Worm (Caenorhabditis elegans): ENCODE results near the gene F08F3.6.
"Not testable (repeated sequence)": the region's sequence is repeated elsewhere in the genome, so short reads cannot be mapped to it uniquely, and the experiment has no call there.

Gene F08F3.6

ce11 chrV:5419915-5420314 lies at the start of gene F08F3.6:
Gene F08F3.6, minus strand, starts transcription at chrV:5420067.
- TF ChIP-seq dao-5 (tag; optimal IDR thresholded peaks at IDR 0.05) (no peak), him-1 (tag; optimal IDR thresholded peaks at IDR 0.05) (no peak), W03F9.2 (tag; optimal IDR thresholded peaks at IDR 0.05) (no peak)

DNA sequence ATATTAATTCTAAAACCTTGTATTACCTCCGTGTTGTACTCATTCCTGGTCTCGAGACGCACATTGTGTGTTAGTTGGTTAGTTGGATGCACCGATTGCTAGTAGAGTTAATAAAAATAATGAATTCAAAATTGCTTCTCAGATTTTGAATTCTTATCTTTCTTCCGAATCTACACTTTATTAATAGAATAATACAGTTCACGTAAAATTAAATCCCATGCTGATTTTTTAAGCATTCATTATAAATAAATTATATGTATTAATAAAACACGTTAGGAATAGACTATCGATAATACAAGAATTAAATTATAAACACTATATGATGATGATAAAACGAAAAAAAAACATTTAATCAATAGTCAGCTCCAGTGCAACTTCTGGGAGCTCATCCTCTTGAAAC lies 48.6 kb upstream of the F08F3.6 start, which contains the start of gene ZC317.6:
TSS of gene ZC317.6 (minus strand) at position 101 of the 400 bp plus-strand sequence.
- not testable (repeated sequence) for TF ChIP-seq him-1, W03F9.2, dao-5 (tag; optimal IDR thresholded peaks at IDR 0.05)

DNA sequence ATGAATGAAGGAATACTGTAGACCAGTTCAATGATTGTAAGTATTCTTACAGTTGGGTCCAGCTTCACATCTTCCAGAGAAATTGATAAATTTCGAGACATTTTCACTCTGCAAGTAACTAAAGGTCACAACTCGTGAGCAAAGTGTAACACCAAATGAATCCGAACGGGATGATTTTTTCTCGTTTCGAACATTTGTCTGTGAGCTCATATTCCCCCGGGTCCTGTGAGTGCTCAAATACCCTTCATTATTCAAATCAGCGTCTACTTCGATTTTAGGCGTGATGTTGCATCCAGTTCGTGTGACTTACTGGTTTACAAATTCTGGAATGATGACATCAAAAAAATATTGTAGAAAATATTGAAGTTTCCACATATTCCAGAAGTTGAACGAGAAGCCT lies 45.5 kb upstream of the F08F3.6 start, which contains the start of gene srg-68:
TSS of gene srg-68 (minus strand) at position 101 of the 400 bp plus-strand sequence.
- TF ChIP-seq him-1 (tag; optimal IDR thresholded peaks at IDR 0.05): no peak
- TF ChIP-seq dao-5 (tag; optimal IDR thresholded peaks at IDR 0.05): no peak
- no peak for TF ChIP-seq W03F9.2 (tag; optimal IDR thresholded peaks at IDR 0.05)

ce11 chrV:5462894-5463293 lies 43.0 kb upstream of the F08F3.6 start, which contains the start of gene srg-67:
Gene srg-67, minus strand, starts transcription at chrV:5462994.
- TF ChIP-seq him-1 (tag; optimal IDR thresholded peaks at IDR 0.05): no peak
- TF ChIP-seq W03F9.2 (tag; optimal IDR thresholded peaks at IDR 0.05): no peak
- TF ChIP-seq dao-5 (tag; optimal IDR thresholded peaks at IDR 0.05): no peak

DNA sequence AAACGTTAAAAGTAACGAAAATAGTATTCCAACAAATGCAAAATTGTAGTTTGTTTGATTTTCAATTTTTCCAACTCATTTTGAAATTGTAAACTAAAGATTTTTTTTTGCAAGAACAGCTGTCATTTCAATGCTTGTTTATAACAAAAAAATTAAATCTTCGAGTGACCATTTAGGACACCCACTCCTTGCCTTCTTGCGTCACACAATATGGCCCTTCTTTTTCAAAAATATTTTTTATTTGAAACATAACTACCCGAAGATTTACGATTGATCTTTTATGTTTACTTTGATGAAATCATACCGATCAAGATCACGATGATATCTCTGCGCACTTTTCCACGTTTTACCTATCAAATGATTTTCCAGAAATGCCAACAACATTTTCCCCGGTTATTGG lies 39.9 kb upstream of the F08F3.6 start, which contains the start of gene ZC317.2:
TSS of gene ZC317.2 (plus strand) at position 301 of the 400 bp plus-strand sequence.
- TF ChIP-seq W03F9.2 (tag; optimal IDR thresholded peaks at IDR 0.05): no peak
- TF ChIP-seq him-1 (tag; optimal IDR thresholded peaks at IDR 0.05): no peak
- no peak for TF ChIP-seq dao-5 (tag; optimal IDR thresholded peaks at IDR 0.05)

DNA sequence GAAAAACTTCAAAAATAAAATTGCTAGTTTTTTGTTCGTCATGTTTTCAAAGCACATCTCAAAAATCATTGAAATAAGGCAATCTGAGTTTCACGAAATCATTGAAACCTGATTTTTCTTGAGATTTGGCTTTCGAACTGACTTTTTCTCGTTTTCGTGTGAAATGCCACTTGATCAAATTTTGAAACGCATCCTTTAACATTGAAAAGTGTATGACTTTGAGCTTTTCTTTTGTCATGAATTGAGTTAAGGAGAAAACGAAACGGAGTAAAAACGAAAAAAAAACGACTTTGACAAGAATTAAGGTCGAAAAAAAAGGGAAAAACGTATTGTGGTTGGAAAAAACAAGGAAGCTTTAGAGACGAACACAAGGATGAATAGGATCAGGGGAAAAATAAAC lies 35.1 kb upstream of the F08F3.6 start:
- TF ChIP-seq him-1 (tag; optimal IDR thresholded peaks at IDR 0.05): no peak
- no peak for TF ChIP-seq W03F9.2 (tag; optimal IDR thresholded peaks at IDR 0.05)
- TF ChIP-seq dao-5 (tag; optimal IDR thresholded peaks at IDR 0.05): no peak

DNA sequence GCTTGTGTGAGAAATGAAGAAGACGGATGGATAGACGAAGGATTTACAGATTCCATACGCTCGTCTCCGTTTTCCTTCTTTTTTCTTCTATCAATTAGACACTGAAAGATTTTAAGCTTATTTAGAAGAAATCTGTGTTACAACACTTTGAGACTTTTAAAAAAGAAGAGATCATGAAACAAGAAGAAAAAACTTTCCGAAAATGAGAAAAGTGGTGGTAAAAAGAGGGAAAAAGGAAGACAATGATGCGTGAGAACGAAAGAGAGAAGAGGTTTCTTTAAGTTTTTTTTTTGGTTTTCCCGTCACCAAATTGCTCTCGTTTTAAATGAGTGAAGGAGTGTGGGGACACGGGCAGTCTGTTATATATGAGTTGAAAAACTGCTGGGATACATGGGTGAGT lies 33.7 kb upstream of the F08F3.6 start, which contains the start of gene glc-3:
TSS of gene glc-3 (minus strand) at position 101 of the 400 bp plus-strand sequence.
- no peak for TF ChIP-seq dao-5 (tag; optimal IDR thresholded peaks at IDR 0.05)
- TF ChIP-seq W03F9.2 (tag; optimal IDR thresholded peaks at IDR 0.05): no peak
- TF ChIP-seq him-1 (tag; optimal IDR thresholded peaks at IDR 0.05): no peak

DNA sequence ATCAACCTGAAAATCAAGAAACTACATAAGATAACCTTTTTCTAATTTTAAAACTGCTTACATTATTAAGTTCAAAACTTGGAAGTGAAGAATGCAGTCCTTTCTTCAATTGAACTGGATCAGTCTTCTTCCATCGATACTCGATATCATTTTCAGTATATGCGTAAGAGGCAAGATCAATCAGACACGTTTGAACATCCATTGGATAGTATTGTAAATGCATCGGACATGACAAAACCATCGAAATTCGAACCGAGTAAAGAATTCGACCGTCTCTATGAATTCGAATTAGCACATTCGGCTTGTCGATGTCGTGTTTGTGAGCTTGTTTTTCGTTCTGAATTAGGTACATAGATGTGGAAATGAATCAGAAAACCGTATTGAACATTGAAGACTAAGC lies 30.9 kb upstream of the F08F3.6 start:
- TF ChIP-seq W03F9.2 (tag; optimal IDR thresholded peaks at IDR 0.05): no peak
- TF ChIP-seq dao-5 (tag; optimal IDR thresholded peaks at IDR 0.05): no peak
- no peak for TF ChIP-seq him-1 (tag; optimal IDR thresholded peaks at IDR 0.05)

- TF ChIP-seq him-1 (tag; optimal IDR thresholded peaks at IDR 0.05) (no peak), dao-5 (tag; optimal IDR thresholded peaks at IDR 0.05) (no peak), W03F9.2 (tag; optimal IDR thresholded peaks at IDR 0.05) (no peak)
These were observed 27.2 kb upstream of the F08F3.6 start for ce11 chrV:5447057-5447456.

- TF ChIP-seq him-1 (tag; optimal IDR thresholded peaks at IDR 0.05): no peak
- TF ChIP-seq W03F9.2 (tag; optimal IDR thresholded peaks at IDR 0.05): no peak
- no peak for TF ChIP-seq dao-5 (tag; optimal IDR thresholded peaks at IDR 0.05)
These were observed 26.0 kb upstream of the F08F3.6 start, which contains the start of gene F08F3.1 for ce11 chrV:5445839-5446238. Gene F08F3.1, plus strand, starts transcription at chrV:5446139.

DNA sequence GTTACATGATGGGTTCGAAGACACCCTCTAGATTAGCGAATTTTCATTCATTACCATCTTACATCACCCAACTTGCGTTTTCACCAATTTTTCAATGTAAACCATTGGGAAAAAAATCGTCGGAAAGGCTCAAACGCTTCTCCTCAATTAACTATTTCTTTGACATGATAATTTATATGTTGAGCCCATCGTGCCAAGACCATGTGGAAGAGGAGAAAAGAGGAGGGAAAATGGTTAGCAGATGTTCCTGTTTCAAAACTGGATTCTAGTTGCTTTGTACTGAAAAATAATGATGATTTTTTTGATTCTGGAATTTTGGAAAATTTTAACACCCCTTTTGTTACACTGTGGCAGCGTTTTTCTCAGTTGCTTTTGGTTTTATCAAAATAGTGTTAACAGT lies 24.2 kb upstream of the F08F3.6 start:
- no peak for TF ChIP-seq him-1 (tag; optimal IDR thresholded peaks at IDR 0.05)
- TF ChIP-seq dao-5 (tag; optimal IDR thresholded peaks at IDR 0.05): no peak
- no peak for TF ChIP-seq W03F9.2 (tag; optimal IDR thresholded peaks at IDR 0.05)

DNA sequence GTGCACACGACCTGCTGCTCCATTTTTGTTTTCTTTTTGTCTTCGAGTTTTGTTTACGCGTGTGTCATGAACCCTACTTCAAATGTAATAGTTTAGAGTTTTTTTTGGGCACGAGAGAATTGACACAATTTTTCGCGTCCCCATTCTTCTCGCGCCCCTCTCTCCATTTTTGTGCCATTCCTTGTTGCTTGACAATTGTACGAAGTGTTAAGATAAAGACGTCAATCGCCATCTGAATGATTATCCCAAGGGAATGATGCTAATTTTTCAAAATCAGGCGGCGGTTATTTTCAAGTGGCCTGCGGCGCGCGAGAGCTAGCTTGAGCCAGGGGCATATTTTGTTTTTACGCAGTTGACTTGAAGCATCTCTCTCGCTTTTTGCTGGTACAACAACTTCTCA lies 22.5 kb upstream of the F08F3.6 start:
- TF ChIP-seq him-1 (tag; optimal IDR thresholded peaks at IDR 0.05) (no peak), dao-5 (tag; optimal IDR thresholded peaks at IDR 0.05) (no peak), W03F9.2 (tag; optimal IDR thresholded peaks at IDR 0.05) (no peak)

- TF ChIP-seq W03F9.2 (tag; optimal IDR thresholded peaks at IDR 0.05) (no peak), dao-5 (tag; optimal IDR thresholded peaks at IDR 0.05) (no peak), him-1 (tag; optimal IDR thresholded peaks at IDR 0.05) (no peak)
These were observed 19.2 kb upstream of the F08F3.6 start, which contains the start of gene snpc-1.3 for ce11 chrV:5439068-5439467. Gene snpc-1.3, minus strand, starts transcription at chrV:5439168.

ce11 chrV:5433020-5433419 lies 13.2 kb upstream of the F08F3.6 start, which contains the start of gene acl-6:
Gene acl-6, plus strand, starts transcription at chrV:5433386.
- TF ChIP-seq him-1 (tag; optimal IDR thresholded peaks at IDR 0.05): no peak
- no peak for TF ChIP-seq dao-5 (tag; optimal IDR thresholded peaks at IDR 0.05)
- peak; percentile 58 for TF ChIP-seq W03F9.2 (tag; optimal IDR thresholded peaks at IDR 0.05)

DNA sequence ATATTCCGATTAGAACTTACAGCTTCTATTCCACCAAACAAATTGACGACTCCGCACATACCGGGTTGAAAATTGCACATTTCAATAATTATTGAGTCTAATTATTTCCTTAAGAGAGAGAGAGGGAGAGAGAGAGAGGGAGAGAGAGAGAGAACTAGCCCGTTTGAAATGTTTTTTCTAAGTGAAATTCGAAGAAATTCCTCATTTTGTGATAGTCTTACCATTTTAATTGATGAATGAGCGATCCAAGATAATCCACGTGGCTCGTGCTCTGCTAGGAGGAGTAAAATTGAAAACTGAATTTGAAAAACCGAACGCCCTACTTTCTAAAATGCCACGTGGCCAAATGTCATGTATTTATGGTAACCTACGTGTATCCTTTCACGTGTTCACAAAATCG lies 12.6 kb upstream of the F08F3.6 start, which contains the start of gene F08F3.8:
TSS of gene F08F3.8 (minus strand) at position 101 of the 400 bp plus-strand sequence.
- TF ChIP-seq W03F9.2 (tag; optimal IDR thresholded peaks at IDR 0.05) (no peak), him-1 (tag; optimal IDR thresholded peaks at IDR 0.05) (no peak), dao-5 (tag; optimal IDR thresholded peaks at IDR 0.05) (no peak)
